Worm (Caenorhabditis elegans) whole organism, L4 larva: ENCODE data around the gene arrd-4.

Experiments
- F10B5.3 ChIP-seq: sonication (generic microtip); optimal IDR thresholded peaks from 2 replicates; lab custom pipeline; 2016; ENCODE audit warnings: mild to moderate bottlenecking, missing genetic modification characterization, missing compliant biosample characterization
- ama-1 ChIP-seq: fragments of 150-350 bp; optimal IDR thresholded peaks from 2 replicates; lab custom pipeline; 2014; ENCODE audit warnings: inconsistent platforms, mixed read lengths
- ces-1 ChIP-seq: fragments of 150-350 bp; sonication (generic microtip); optimal IDR thresholded peaks from 4 replicates; lab custom pipeline; 2014; ENCODE audit warnings: missing biosample characterization, missing genetic modification reagents, missing genetic modification characterization
- dmd-8 ChIP-seq: fragments of 200-800 bp; sonication (Bioruptor generic); IDR thresholded peaks from 2 replicates; pipeline ENCODE4 v1.3.6; 2022; ENCODE audit warnings: missing genetic modification characterization, missing compliant biosample characterization
- dpl-1 ChIP-seq: fragments of 150-350 bp; optimal IDR thresholded peaks from 2 replicates; lab custom pipeline; 2014; ENCODE audit warnings: missing biosample characterization, missing genetic modification reagents, missing genetic modification characterization
- hlh-30 ChIP-seq: sonication (generic microtip); optimal IDR thresholded peaks from 2 replicates; lab custom pipeline; 2017; ENCODE audit warnings: antibody characterized with exemption, mild to moderate bottlenecking, missing genetic modification characterization, missing compliant biosample characterization; ENCODE audit not compliant: insufficient read depth
- lsy-2 ChIP-seq, 2 experiments: fragments of 150-350 bp in 1 of 2; sonication (generic microtip) in 1 of 2; optimal IDR thresholded peaks; 2 replicates each; lab custom pipeline; 2014 to 2017; ENCODE audit warnings: missing biosample characterization in 2 of 2, missing genetic modification characterization in 2 of 2
- mxl-3 ChIP-seq: fragments of 200-800 bp; sonication (Bioruptor generic); optimal IDR thresholded peaks from 2 replicates; lab custom pipeline; 2018; ENCODE audit warnings: mild to moderate bottlenecking, missing genetic modification characterization, missing compliant biosample characterization
- nhr-42 ChIP-seq: fragments of 200-800 bp; sonication (Bioruptor generic); IDR thresholded peaks from 2 replicates; pipeline ENCODE4 v1.3.6; 2022; ENCODE audit warnings: missing genetic modification characterization, missing compliant biosample characterization
- pqm-1 ChIP-seq: sonication (generic microtip); optimal IDR thresholded peaks from 2 replicates; lab custom pipeline; 2017; ENCODE audit warnings: missing biosample characterization, missing genetic modification characterization
- unc-62 ChIP-seq, 3 experiments: fragments of 150-350 bp in 1 of 3; sonication (generic microtip); optimal IDR thresholded peaks in 2 of 3; peaks in 1 of 3; 1 replicate in 1 of 3; 2 replicates in 2 of 3; lab custom pipeline; 2014 to 2017; ENCODE audit warnings: missing biosample characterization in 3 of 3, missing genetic modification characterization in 3 of 3, missing genetic modification reagents in 3 of 3, missing genotype in 1 of 3

ce11 chrII:9840313-9840712 is 2.2 kb upstream of the arrd-4 start, which contains the start of gene ZK938.11:
- TF ChIP-seq hlh-30 (no peak), nhr-42 (GFP tag; lab: Robert Waterston, UW) (no peak), F10B5.3 (tag; lab: Kevin White, UChicago) (no peak), mxl-3 (no peak), lsy-2 (tag; optimal IDR thresholded peaks at IDR 0.05; lab: Kevin White, UChicago) (no peak), dmd-8 (GFP tag; lab: Robert Waterston, UW) (no peak), unc-62 (GFP tag; optimal IDR thresholded peaks at IDR 0.05 in 1 of 2; lab: Kevin White, UChicago) (no peak), unc-62 (tag; optimal IDR thresholded peaks at IDR 0.05; lab: Kevin White, UChicago) (no peak), ces-1 (GFP tag; lab: Kevin White, UChicago) (no peak), pqm-1 (tag; lab: Kevin White, UChicago) (no peak), dpl-1 (no peak), ama-1 (lab: Kevin White, UChicago) (no peak)
